Worm (Caenorhabditis elegans): ENCODE data around the gene dyla-1.
A peak's percentile ranks its signal among the peaks of the same experiment; 100 is the strongest.

dyla-1 gene

ce11 chrX:16840738-16841137 is at the start of gene dyla-1:
Gene dyla-1 (plus strand): TSS chrX:16841038.
- TF ChIP-seq nhr-129 (tag; optimal IDR thresholded peaks at IDR 0.05) = no peak
- no peak for TF ChIP-seq zag-1 (tag; optimal IDR thresholded peaks at IDR 0.05)
- TF ChIP-seq nhr-21 (tag; optimal IDR thresholded peaks at IDR 0.05) = no peak
- TF ChIP-seq mdl-1 (tag; optimal IDR thresholded peaks at IDR 0.05) = no peak
- no peak for TF ChIP-seq lin-11 (tag; optimal IDR thresholded peaks at IDR 0.05)
- TF ChIP-seq mab-5 (tag; optimal IDR thresholded peaks at IDR 0.05) = no peak
- TF ChIP-seq elt-3 (tag; optimal IDR thresholded peaks at IDR 0.05) = no peak
- TF ChIP-seq unc-39 (tag; optimal IDR thresholded peaks at IDR 0.05) = no peak
- TF ChIP-seq blmp-1 (tag; optimal IDR thresholded peaks at IDR 0.05; ENCODE audit: insufficient read depth) = no peak
- no peak for TF ChIP-seq nhr-77 (tag; optimal IDR thresholded peaks at IDR 0.05)

ce11 chrX:16792700-16793176 is 48.1 kb upstream of the dyla-1 start, which contains the start of gene got-1.2:
Gene got-1.2 (minus strand): TSS chrX:16793126.
- TF ChIP-seq ceh-16 (tag; optimal IDR thresholded peaks at IDR 0.05) = no peak

ce11 chrX:16793470-16793869 is 47.4 kb upstream of the dyla-1 start:
- TF ChIP-seq nhr-129 (tag; optimal IDR thresholded peaks at IDR 0.05) (peak; percentile 78), C34F6.9 (tag; optimal IDR thresholded peaks at IDR 0.05) (peak; percentile 34), elt-1 (tag; optimal IDR thresholded peaks at IDR 0.05) (no peak), sma-9 (GFP tag; optimal IDR thresholded peaks at IDR 0.05) (peak; percentile 61), sma-9 (tag; optimal IDR thresholded peaks at IDR 0.05) (no peak), dmd-4 (tag; optimal IDR thresholded peaks at IDR 0.05) (no peak), nhr-21 (tag; optimal IDR thresholded peaks at IDR 0.05) (peak; percentile 49), nhr-6 (tag; optimal IDR thresholded peaks at IDR 0.05) (no peak), F13H6.1 (tag; optimal IDR thresholded peaks at IDR 0.05) (peak; percentile 4), lin-11 (tag; optimal IDR thresholded peaks at IDR 0.05) (peak; percentile 60), fos-1 (tag; optimal IDR thresholded peaks at IDR 0.05) (no peak), lin-13 (GFP tag; optimal IDR thresholded peaks at IDR 0.05) (no peak), ztf-4 (tag; optimal IDR thresholded peaks at IDR 0.05) (no peak), lsy-2 (tag; optimal IDR thresholded peaks at IDR 0.05) (peak in 1 of 2 experiments; percentile 27), mdl-1 (tag; optimal IDR thresholded peaks at IDR 0.05) (peak in 1 of 2 experiments; percentile 7)

ce11 chrX:16795978-16796377 is 44.9 kb upstream of the dyla-1 start, which contains the start of gene aak-2:
Gene aak-2 (plus strand): TSS chrX:16796087.
- no peak for TF ChIP-seq lsy-2 (tag; optimal IDR thresholded peaks at IDR 0.05)
- no peak for TF ChIP-seq snpc-4 (tag; optimal IDR thresholded peaks at IDR 0.05)
- no peak for TF ChIP-seq nhr-10 (tag; optimal IDR thresholded peaks at IDR 0.05)
- peak; percentile 8 for TF ChIP-seq nhr-25 (tag; optimal IDR thresholded peaks at IDR 0.05)
- TF ChIP-seq ceh-16 (tag; optimal IDR thresholded peaks at IDR 0.05) = peak; percentile 31
- no peak for TF ChIP-seq lin-11 (tag; optimal IDR thresholded peaks at IDR 0.05)
- no peak for TF ChIP-seq sem-4 (tag; optimal IDR thresholded peaks at IDR 0.05)
- TF ChIP-seq nhr-129 (tag; optimal IDR thresholded peaks at IDR 0.05) = no peak
- TF ChIP-seq Y55F3AM.14 (GFP tag; optimal IDR thresholded peaks at IDR 0.05) = no peak
- no peak for TF ChIP-seq nhr-77 (tag; optimal IDR thresholded peaks at IDR 0.05)

ce11 chrX:16796826-16797225 is 44.0 kb upstream of the dyla-1 start:
- peak; percentile 33 for TF ChIP-seq ceh-82 (tag; optimal IDR thresholded peaks at IDR 0.05)
- TF ChIP-seq F13H6.1 (tag; optimal IDR thresholded peaks at IDR 0.05) = peak; percentile 94
- no peak for TF ChIP-seq aly-2 (tag; optimal IDR thresholded peaks at IDR 0.05)
- peak; percentile 80 for TF ChIP-seq zag-1 (tag; optimal IDR thresholded peaks at IDR 0.05)
- TF ChIP-seq skn-1 (tag; optimal IDR thresholded peaks at IDR 0.05) = peak; percentile 74
- TF ChIP-seq R02D3.7 (tag; optimal IDR thresholded peaks at IDR 0.05) = no peak
- TF ChIP-seq sem-4 (tag; optimal IDR thresholded peaks at IDR 0.05) = peak; percentile 94
- TF ChIP-seq ceh-16 (tag; optimal IDR thresholded peaks at IDR 0.05) = peak; percentile 73
- peak; percentile 89 for TF ChIP-seq nhr-6 (tag; optimal IDR thresholded peaks at IDR 0.05)
- no peak for TF ChIP-seq elt-1 (tag; optimal IDR thresholded peaks at IDR 0.05)
- TF ChIP-seq nhr-23 (tag; optimal IDR thresholded peaks at IDR 0.05) = no peak
- TF ChIP-seq ztf-4 (tag; optimal IDR thresholded peaks at IDR 0.05) = peak; percentile 78
- no peak for TF ChIP-seq ZK546.5 (tag; optimal IDR thresholded peaks at IDR 0.05)
- peak; percentile 68 for TF ChIP-seq gmeb-1 (tag; optimal IDR thresholded peaks at IDR 0.05)
- no peak for TF ChIP-seq nhr-237 (tag; optimal IDR thresholded peaks at IDR 0.05)
- peak in 1 of 2 experiments; percentile 89 for TF ChIP-seq lsy-2 (tag; optimal IDR thresholded peaks at IDR 0.05)
- no peak for TF ChIP-seq nhr-11 (tag; optimal IDR thresholded peaks at IDR 0.05)
- peak; percentile 90 for TF ChIP-seq Y55F3AM.14 (GFP tag; optimal IDR thresholded peaks at IDR 0.05)
- no peak for TF ChIP-seq ztf-11 (tag; optimal IDR thresholded peaks at IDR 0.05)
- peak; percentile 97 for TF ChIP-seq crh-2 (tag; optimal IDR thresholded peaks at IDR 0.05)
- TF ChIP-seq mbf-1 (tag; optimal IDR thresholded peaks at IDR 0.05) = no peak
- TF ChIP-seq dmd-4 (tag; optimal IDR thresholded peaks at IDR 0.05) = no peak
- no peak for TF ChIP-seq nhr-77 (tag; optimal IDR thresholded peaks at IDR 0.05)
- TF ChIP-seq nhr-129 (tag; optimal IDR thresholded peaks at IDR 0.05) = peak; percentile 99
- TF ChIP-seq fos-1 (tag; optimal IDR thresholded peaks at IDR 0.05) = peak; percentile 85
- TF ChIP-seq mdl-1 (tag; optimal IDR thresholded peaks at IDR 0.05) = peak; percentile 94 to 97
- no peak for TF ChIP-seq peb-1 (tag; optimal IDR thresholded peaks at IDR 0.05)
- no peak for TF ChIP-seq unc-39 (tag; optimal IDR thresholded peaks at IDR 0.05)
- TF ChIP-seq blmp-1 (tag; optimal IDR thresholded peaks at IDR 0.05; ENCODE audit: insufficient read depth) = peak; percentile 78
- TF ChIP-seq nhr-21 (tag; optimal IDR thresholded peaks at IDR 0.05) = peak; percentile 97
- TF ChIP-seq nhr-12 (tag; optimal IDR thresholded peaks at IDR 0.05) = peak; percentile 31
- no peak for TF ChIP-seq unc-62 (GFP tag; optimal IDR thresholded peaks at IDR 0.05)
- TF ChIP-seq mab-5 (tag; optimal IDR thresholded peaks at IDR 0.05) = no peak
- TF ChIP-seq ztf-1 (GFP tag; conservative IDR thresholded peaks at IDR 0.05) = no peak

Measured in whole organism, L2 larva.